Worm (Caenorhabditis elegans): ENCODE measurements around the gene hda-11.

The hda-11 gene

ce11 chrV:10536095-10536691, 10.2 kb downstream of the hda-11 start, which contains the start of gene ppm-1.A:
ppm-1.A (minus strand) TSS chrV:10536388.
- TF ChIP-seq blmp-1 (tag; optimal IDR thresholded peaks at IDR 0.05; ENCODE audit: insufficient read depth) (peak; percentile 33), lin-11 (tag; optimal IDR thresholded peaks at IDR 0.05) (peak; percentile 10), mbf-1 (tag; optimal IDR thresholded peaks at IDR 0.05) (no peak), crh-2 (tag; optimal IDR thresholded peaks at IDR 0.05) (peak; percentile 42), ama-1 (optimal IDR thresholded peaks at IDR 0.05) (peak; percentile 14), sma-9 (GFP tag; optimal IDR thresholded peaks at IDR 0.05) (peak; percentile 1), sma-9 (tag; optimal IDR thresholded peaks at IDR 0.05) (no peak), fos-1 (tag; optimal IDR thresholded peaks at IDR 0.05) (peak; percentile 0), lin-39 (tag; optimal IDR thresholded peaks at IDR 0.05) (no peak), zag-1 (tag; optimal IDR thresholded peaks at IDR 0.05) (no peak), aly-2 (tag; optimal IDR thresholded peaks at IDR 0.05) (no peak), ztf-4 (tag; optimal IDR thresholded peaks at IDR 0.05) (no peak), nhr-25 (tag; optimal IDR thresholded peaks at IDR 0.05) (peak; percentile 39), lsy-2 (tag; optimal IDR thresholded peaks at IDR 0.05) (peak in 1 of 2 experiments; percentile 1), sma-3 (GFP tag; optimal IDR thresholded peaks at IDR 0.05) (peak; percentile 1), R02D3.7 (tag; optimal IDR thresholded peaks at IDR 0.05) (no peak), gmeb-1 (tag; optimal IDR thresholded peaks at IDR 0.05) (peak; percentile 52), nhr-129 (tag; optimal IDR thresholded peaks at IDR 0.05) (peak; percentile 46)

- TF ChIP-seq skn-1 (tag; optimal IDR thresholded peaks at IDR 0.05) (no peak), lin-39 (tag; optimal IDR thresholded peaks at IDR 0.05) (peak; percentile 2), lsy-2 (tag; optimal IDR thresholded peaks at IDR 0.05) (peak; percentile 86 to 95), peb-1 (tag; optimal IDR thresholded peaks at IDR 0.05) (no peak), aly-2 (tag; optimal IDR thresholded peaks at IDR 0.05) (no peak), elt-3 (tag; optimal IDR thresholded peaks at IDR 0.05) (no peak), nhr-25 (tag; optimal IDR thresholded peaks at IDR 0.05) (peak; percentile 93), ama-1 (optimal IDR thresholded peaks at IDR 0.05) (peak; percentile 74), snpc-4 (tag; optimal IDR thresholded peaks at IDR 0.05) (peak; percentile 85), mab-5 (tag; optimal IDR thresholded peaks at IDR 0.05) (peak; percentile 87), nhr-10 (tag; optimal IDR thresholded peaks at IDR 0.05) (peak; percentile 31), ztf-11 (tag; optimal IDR thresholded peaks at IDR 0.05) (no peak), nhr-11 (tag; optimal IDR thresholded peaks at IDR 0.05) (no peak), nhr-23 (tag; optimal IDR thresholded peaks at IDR 0.05) (no peak), nhr-237 (tag; optimal IDR thresholded peaks at IDR 0.05) (no peak), unc-62 (GFP tag; optimal IDR thresholded peaks at IDR 0.05) (peak; percentile 32), R02D3.7 (tag; optimal IDR thresholded peaks at IDR 0.05) (peak; percentile 42), blmp-1 (tag; optimal IDR thresholded peaks at IDR 0.05; ENCODE audit: insufficient read depth) (peak; percentile 52), ztf-4 (tag; optimal IDR thresholded peaks at IDR 0.05) (peak; percentile 69), mbf-1 (tag; optimal IDR thresholded peaks at IDR 0.05) (no peak), sma-9 (GFP tag; optimal IDR thresholded peaks at IDR 0.05) (peak; percentile 95), sma-9 (tag; optimal IDR thresholded peaks at IDR 0.05) (no peak), dmd-4 (tag; optimal IDR thresholded peaks at IDR 0.05) (no peak), unc-55 (GFP tag; optimal IDR thresholded peaks at IDR 0.05) (peak; percentile 94), lin-13 (GFP tag; optimal IDR thresholded peaks at IDR 0.05) (peak; percentile 93), fos-1 (tag; optimal IDR thresholded peaks at IDR 0.05) (peak; percentile 89), nhr-12 (tag; optimal IDR thresholded peaks at IDR 0.05) (peak; percentile 19), elt-1 (tag; optimal IDR thresholded peaks at IDR 0.05) (no peak), egl-27 (tag; optimal IDR thresholded peaks at IDR 0.05) (peak; percentile 87), ZK546.5 (tag; optimal IDR thresholded peaks at IDR 0.05) (peak; percentile 12), zag-1 (tag; optimal IDR thresholded peaks at IDR 0.05) (peak; percentile 64), Y55F3AM.14 (GFP tag; optimal IDR thresholded peaks at IDR 0.05) (peak; percentile 86), C34F6.9 (tag; optimal IDR thresholded peaks at IDR 0.05) (peak; percentile 98), sma-3 (GFP tag; optimal IDR thresholded peaks at IDR 0.05) (peak; percentile 87), unc-39 (tag; optimal IDR thresholded peaks at IDR 0.05) (no peak), ztf-1 (GFP tag; conservative IDR thresholded peaks at IDR 0.05) (no peak), nhr-21 (tag; optimal IDR thresholded peaks at IDR 0.05) (peak; percentile 87), nhr-6 (tag; optimal IDR thresholded peaks at IDR 0.05) (peak; percentile 93), crh-2 (tag; optimal IDR thresholded peaks at IDR 0.05) (peak; percentile 96), lin-11 (tag; optimal IDR thresholded peaks at IDR 0.05) (peak; percentile 93), gmeb-1 (tag; optimal IDR thresholded peaks at IDR 0.05) (peak; percentile 96), F13H6.1 (tag; optimal IDR thresholded peaks at IDR 0.05) (peak; percentile 94), alr-1 (tag; optimal IDR thresholded peaks at IDR 0.05) (no peak), ceh-16 (tag; optimal IDR thresholded peaks at IDR 0.05) (peak; percentile 86), nhr-129 (tag; optimal IDR thresholded peaks at IDR 0.05) (peak; percentile 97), mdl-1 (tag; optimal IDR thresholded peaks at IDR 0.05) (peak in 1 of 2 experiments; percentile 79), sem-4 (tag; optimal IDR thresholded peaks at IDR 0.05) (peak; percentile 95), nhr-77 (tag; optimal IDR thresholded peaks at IDR 0.05) (peak; percentile 48), ceh-82 (tag; optimal IDR thresholded peaks at IDR 0.05) (peak; percentile 44)
Observed at ce11 chrV:10536808-10537207, 10.8 kb downstream of the hda-11 start.
